Worm (Caenorhabditis elegans) whole organism, mixed stage, embryonic: Measurements from ENCODE around the gene F08F3.8.
"Not testable (repeated sequence)": the region's sequence is repeated elsewhere in the genome, so short reads cannot be mapped to it uniquely, and the experiment has no call there.

ENCODE experiments used
- elt-1 ChIP-seq: sonication (generic microtip); optimal IDR thresholded peaks from 2 replicates; lab custom pipeline; 2017; ENCODE audit warnings: missing genetic modification characterization, mild to moderate bottlenecking, missing compliant biosample characterization, antibody characterized with exemption, moderate library complexity, borderline replicate concordance; ENCODE audit not compliant: insufficient read depth
- lin-13 ChIP-seq: fragments of 150-350 bp; optimal IDR thresholded peaks from 2 replicates; lab custom pipeline; 2014; ENCODE audit warnings: missing biosample characterization, missing genetic modification characterization
- nhr-12 ChIP-seq: fragments of 150-350 bp; optimal IDR thresholded peaks from 2 replicates; lab custom pipeline; 2014; ENCODE audit warnings: missing biosample characterization, missing genetic modification characterization
- nhr-28 ChIP-seq: fragments of 150-350 bp; optimal IDR thresholded peaks from 2 replicates; lab custom pipeline; 2014; ENCODE audit warnings: missing biosample characterization, missing genetic modification characterization
- pha-4 ChIP-seq: fragments of 150-350 bp; optimal IDR thresholded peaks from 2 replicates; lab custom pipeline; 2018; ENCODE audit warnings: missing biosample characterization, missing genetic modification reagents, missing genetic modification characterization

DNA sequence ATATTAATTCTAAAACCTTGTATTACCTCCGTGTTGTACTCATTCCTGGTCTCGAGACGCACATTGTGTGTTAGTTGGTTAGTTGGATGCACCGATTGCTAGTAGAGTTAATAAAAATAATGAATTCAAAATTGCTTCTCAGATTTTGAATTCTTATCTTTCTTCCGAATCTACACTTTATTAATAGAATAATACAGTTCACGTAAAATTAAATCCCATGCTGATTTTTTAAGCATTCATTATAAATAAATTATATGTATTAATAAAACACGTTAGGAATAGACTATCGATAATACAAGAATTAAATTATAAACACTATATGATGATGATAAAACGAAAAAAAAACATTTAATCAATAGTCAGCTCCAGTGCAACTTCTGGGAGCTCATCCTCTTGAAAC lies 36.1 kb upstream of the F08F3.8 start, which contains the start of gene ZC317.6:
- TF ChIP-seq nhr-12 (tag; lab: Kevin White, UChicago); lin-13; nhr-28; elt-1 (tag; lab: Kevin White, UChicago); pha-4: not testable (repeated sequence)
